Fruit fly (Drosophila melanogaster): ENCODE data around the gene tko.

dm6 chrX:2440219-2440618 lies 3.6 kb downstream of the tko start:
- TF ChIP-seq chinmo (GFP tag; IDR thresholded peaks at IDR 0.05; ENCODE audit: partially characterized antibody), result no peak
- TF ChIP-seq jumu (GFP tag; optimal IDR thresholded peaks at IDR 0.05), result no peak
- no peak for TF ChIP-seq zfh1 (GFP tag; IDR thresholded peaks at IDR 0.05)
- TF ChIP-seq danr (GFP tag; IDR thresholded peaks at IDR 0.05), result no peak
- no peak for TF ChIP-seq CG42726 (GFP tag; IDR thresholded peaks at IDR 0.05; ENCODE audit: partially characterized antibody)
- TF ChIP-seq CG30431 (GFP tag; optimal IDR thresholded peaks at IDR 0.05), result no peak
- no peak for TF ChIP-seq CG15479 (GFP tag; optimal IDR thresholded peaks at IDR 0.05)
